Worm (Caenorhabditis elegans) whole organism, early embryonic: ENCODE measurements around the gene F18C5.9.

Experiments
- B0310.2 ChIP-seq: sonication (generic microtip); optimal IDR thresholded peaks from 2 replicates; lab custom pipeline; 2016; ENCODE audit warnings: mild to moderate bottlenecking, missing genetic modification characterization, missing compliant biosample characterization
- F13C5.2 ChIP-seq: sonication (generic microtip); optimal IDR thresholded peaks from 2 replicates; lab custom pipeline; 2017; ENCODE audit warnings: mild to moderate bottlenecking, missing genetic modification characterization, inconsistent platforms, missing compliant biosample characterization
- aly-1 ChIP-seq: sonication (generic microtip); optimal IDR thresholded peaks from 2 replicates; lab custom pipeline; 2016; ENCODE audit warnings: missing genetic modification characterization, missing compliant biosample characterization
- ama-1 ChIP-seq: fragments of 150-350 bp; optimal IDR thresholded peaks from 2 replicates; lab custom pipeline; 2014
- ceh-13 ChIP-seq: fragments of 200-800 bp; sonication (Bioruptor generic); optimal IDR thresholded peaks from 2 replicates; lab custom pipeline; 2018; ENCODE audit warnings: mild to moderate bottlenecking, missing genetic modification characterization, missing compliant biosample characterization
- ceh-36 ChIP-seq: sonication (generic microtip); optimal IDR thresholded peaks from 2 replicates; lab custom pipeline; 2016; ENCODE audit warnings: missing genetic modification characterization, inconsistent platforms, missing compliant biosample characterization
- ets-7 ChIP-seq: sonication (generic microtip); optimal IDR thresholded peaks from 2 replicates; lab custom pipeline; 2016; ENCODE audit warnings: missing genotype, missing genetic modification characterization, missing compliant biosample characterization
- flt-1 ChIP-seq: fragments of 200-800 bp; sonication (Bioruptor generic); IDR thresholded peaks from 2 replicates; pipeline ENCODE4 v1.3.6; 2022; ENCODE audit warnings: missing genetic modification characterization, missing compliant biosample characterization
- hmbx-1 ChIP-seq: sonication (generic microtip); optimal IDR thresholded peaks from 2 replicates; lab custom pipeline; 2016; ENCODE audit warnings: mild to moderate bottlenecking, missing genetic modification characterization, missing compliant biosample characterization
- hmg-4 ChIP-seq: fragments of 200-800 bp; sonication (Bioruptor generic); optimal IDR thresholded peaks from 2 replicates; lab custom pipeline; 2018; ENCODE audit warnings: mild to moderate bottlenecking, missing genetic modification characterization, missing compliant biosample characterization
- hnd-1 ChIP-seq: sonication (generic microtip); optimal IDR thresholded peaks from 2 replicates; lab custom pipeline; 2016; ENCODE audit warnings: missing genetic modification characterization, missing compliant biosample characterization
- pes-1 ChIP-seq: fragments of 200-800 bp; sonication (Bioruptor generic); IDR thresholded peaks from 2 replicates; pipeline ENCODE4 v1.3.6; 2022; ENCODE audit warnings: missing genetic modification reagents, missing genetic modification characterization, missing compliant biosample characterization
- scrt-1 ChIP-seq: fragments of 200-800 bp; sonication (Bioruptor generic); IDR thresholded peaks from 2 replicates; pipeline ENCODE4 v1.3.6; 2022; ENCODE audit warnings: missing genetic modification characterization, missing compliant biosample characterization
- sea-1 ChIP-seq: fragments of 200-800 bp; sonication (Bioruptor generic); conservative IDR thresholded peaks from 2 replicates; pipeline ENCODE4 v1.3.6; 2022; ENCODE audit warnings: missing genetic modification characterization, missing compliant biosample characterization
- tbx-11 ChIP-seq: fragments of 200-800 bp; sonication (Bioruptor generic); IDR thresholded peaks from 2 replicates; pipeline ENCODE4 v1.3.6; 2022; ENCODE audit warnings: missing genetic modification characterization, missing compliant biosample characterization
- tbx-37 ChIP-seq: fragments of 200-800 bp; sonication (Bioruptor generic); conservative IDR thresholded peaks from 2 replicates; pipeline ENCODE4 v1.3.6; 2022; ENCODE audit warnings: missing genetic modification reagents, missing genetic modification characterization, missing compliant biosample characterization
- tra-4 ChIP-seq: sonication (generic microtip); optimal IDR thresholded peaks from 2 replicates; lab custom pipeline; 2017; ENCODE audit warnings: missing genetic modification characterization, missing compliant biosample characterization

The F18C5.9 gene

DNA sequence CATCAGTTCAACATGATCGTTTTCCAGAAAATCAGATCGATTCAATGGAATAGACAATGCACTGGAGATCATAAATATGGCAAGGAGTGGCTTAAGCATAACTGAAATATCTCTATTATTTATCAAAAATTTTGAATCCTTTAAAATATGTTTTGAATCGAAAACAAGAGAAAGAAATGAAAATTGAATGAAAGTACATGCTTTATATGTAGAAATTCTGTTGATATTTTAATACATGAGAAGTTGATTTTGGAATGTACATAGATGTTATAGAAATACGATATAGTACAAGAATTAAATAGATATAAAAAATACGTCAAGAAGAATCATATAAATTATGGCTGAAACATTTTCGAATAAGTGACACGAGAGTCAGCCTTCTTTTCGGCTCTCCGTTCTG, 25.3 kb downstream of the F18C5.9 start, which contains the start of gene C56C10.9:
TSS of gene C56C10.9 (minus strand) at position 101 of the 400 bp plus-strand sequence.
- TF ChIP-seq hmg-4 (GFP tag; lab: Kevin White, UChicago) (no peak), scrt-1 (GFP tag; lab: Robert Waterston, UW) (no peak)

DNA sequence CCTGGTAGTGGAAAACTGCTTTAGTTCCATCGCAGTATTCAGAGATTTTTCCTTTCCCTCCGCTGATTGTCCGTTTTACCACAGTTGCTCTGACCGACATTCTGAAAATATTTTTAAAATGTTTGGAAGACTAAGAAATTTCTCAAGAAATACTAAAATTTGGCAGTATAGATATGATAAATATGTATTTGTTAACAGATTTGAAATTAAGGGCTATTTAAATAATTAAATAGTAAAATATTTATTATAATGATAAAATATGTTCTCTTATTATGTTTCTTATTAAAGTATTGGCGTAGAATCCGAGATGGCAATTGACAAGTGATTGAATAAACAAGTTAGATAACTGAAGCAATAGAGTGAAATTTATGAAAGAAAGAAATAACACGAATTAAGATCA, 27.2 kb downstream of the F18C5.9 start, which contains the start of gene aipr-1:
TSS of gene aipr-1 (minus strand) at position 101 of the 400 bp plus-strand sequence.
- TF ChIP-seq flt-1 (GFP tag; lab: Robert Waterston, UW): no peak
- TF ChIP-seq sea-1 (GFP tag; lab: Robert Waterston, UW): no peak

DNA sequence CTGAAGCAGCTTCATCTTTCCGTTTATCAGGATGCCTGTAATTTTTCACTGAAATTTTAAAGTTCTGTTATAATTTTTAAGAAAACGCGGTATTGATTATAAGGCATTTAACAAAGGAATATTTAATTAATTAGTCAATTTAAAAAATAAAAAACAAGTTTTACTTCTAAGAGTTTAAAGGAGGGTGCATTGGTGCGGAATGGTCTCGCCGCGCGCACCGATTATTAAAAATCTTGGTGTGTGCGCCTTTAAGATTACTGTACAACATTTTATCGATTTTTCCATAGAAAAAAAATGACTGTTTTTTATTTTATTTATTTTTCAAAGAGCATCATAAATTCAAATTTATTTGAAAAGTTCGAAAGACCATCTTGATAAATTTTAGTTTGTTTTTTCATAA, 30.6 kb downstream of the F18C5.9 start:
- TF ChIP-seq flt-1 (GFP tag; lab: Robert Waterston, UW) (no peak), ama-1 (no peak), ets-7 (tag; lab: Kevin White, UChicago) (no peak), ceh-36 (tag; lab: Kevin White, UChicago) (no peak), ceh-13 (GFP tag; lab: Kevin White, UChicago) (no peak), B0310.2 (no peak), F13C5.2 (tag; lab: Kevin White, UChicago) (no peak), scrt-1 (GFP tag; lab: Robert Waterston, UW) (no peak), hmbx-1 (tag; lab: Kevin White, UChicago) (no peak), pes-1 (GFP tag; lab: Robert Waterston, UW) (no peak), sea-1 (GFP tag; lab: Robert Waterston, UW) (no peak), hmg-4 (GFP tag; lab: Kevin White, UChicago) (no peak)

DNA sequence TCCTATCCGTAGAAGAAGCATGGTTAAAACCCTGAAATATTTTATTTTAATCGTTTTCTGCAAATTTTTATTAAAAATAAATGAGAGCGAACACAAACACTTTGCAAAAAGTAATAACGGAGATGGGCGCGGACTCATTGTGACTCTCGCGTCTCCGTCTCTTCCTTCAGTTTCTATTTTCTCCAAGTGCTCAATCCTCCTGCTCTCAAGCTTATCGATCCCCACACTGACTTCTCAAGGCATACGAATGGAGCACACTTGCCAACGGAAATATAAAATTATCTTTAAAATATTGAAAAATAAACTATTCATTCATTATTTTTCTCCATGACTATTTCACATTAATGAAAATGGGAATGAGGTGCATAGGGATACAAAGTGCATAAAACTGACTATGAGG, 31.1 kb downstream of the F18C5.9 start, which contains the start of gene dnj-8:
TSS of gene dnj-8 (minus strand) at position 31 of the 400 bp plus-strand sequence.
- TF ChIP-seq B0310.2 (no peak), hmbx-1 (tag; lab: Kevin White, UChicago) (no peak), ceh-13 (GFP tag; lab: Kevin White, UChicago) (no peak), scrt-1 (GFP tag; lab: Robert Waterston, UW) (no peak), tra-4 (tag; lab: Kevin White, UChicago) (no peak)

DNA sequence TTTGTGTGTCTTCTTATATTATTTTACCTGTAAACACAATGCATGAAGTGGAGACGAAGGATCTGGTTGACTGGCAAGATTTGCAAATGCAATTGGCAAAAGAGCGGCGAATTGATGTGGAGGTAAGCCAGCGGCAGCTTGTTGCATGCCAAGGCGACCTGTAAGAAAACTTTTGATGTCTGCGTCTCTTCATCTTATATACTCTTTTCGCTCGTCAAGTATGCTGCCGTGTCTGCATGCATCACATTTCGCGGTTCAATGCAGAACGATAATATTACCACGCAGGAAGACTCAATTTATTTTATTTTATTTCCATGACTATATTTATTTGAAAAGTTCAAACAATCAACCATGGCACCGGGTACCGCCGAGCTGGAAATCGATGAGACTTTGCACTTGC, 34.0 kb downstream of the F18C5.9 start, which contains the start of gene vps-33.2:
TSS of gene vps-33.2 (plus strand) at position 244 of the 400 bp plus-strand sequence.
- no peak for TF ChIP-seq ets-7 (tag; lab: Kevin White, UChicago)
- no peak for TF ChIP-seq ama-1

DNA sequence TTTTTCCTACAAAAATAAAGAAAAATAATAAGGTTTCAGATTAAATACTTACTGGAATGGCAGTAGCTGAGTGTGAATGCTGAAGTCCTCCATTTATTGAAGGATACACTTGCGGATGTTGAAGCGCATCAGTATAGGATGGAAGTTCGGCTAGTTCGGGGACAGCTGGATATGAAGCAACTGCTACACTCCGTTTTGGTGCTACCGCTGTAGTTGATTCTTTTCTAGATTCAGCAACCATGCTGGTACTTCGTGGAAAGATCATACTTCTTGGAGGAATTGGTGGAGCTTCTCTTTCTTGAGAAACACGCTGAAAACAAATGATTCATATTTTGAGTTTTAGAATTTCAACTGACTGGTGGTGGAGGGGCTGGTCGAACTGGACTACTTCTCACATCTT, 41.7 kb downstream of the F18C5.9 start:
- TF ChIP-seq pes-1 (GFP tag; lab: Robert Waterston, UW) (no peak), tbx-37 (GFP tag; lab: Robert Waterston, UW) (no peak), ceh-13 (GFP tag; lab: Kevin White, UChicago) (no peak), ama-1 (no peak), ets-7 (tag; lab: Kevin White, UChicago) (no peak), tra-4 (tag; lab: Kevin White, UChicago) (no peak), hmg-4 (GFP tag; lab: Kevin White, UChicago) (no peak), scrt-1 (GFP tag; lab: Robert Waterston, UW) (no peak), aly-1 (tag; lab: Kevin White, UChicago) (no peak), tbx-11 (no peak), hnd-1 (no peak), sea-1 (GFP tag; lab: Robert Waterston, UW) (no peak), ceh-36 (tag; lab: Kevin White, UChicago) (no peak), hmbx-1 (tag; lab: Kevin White, UChicago) (no peak), flt-1 (GFP tag; lab: Robert Waterston, UW) (no peak), B0310.2 (no peak)

DNA sequence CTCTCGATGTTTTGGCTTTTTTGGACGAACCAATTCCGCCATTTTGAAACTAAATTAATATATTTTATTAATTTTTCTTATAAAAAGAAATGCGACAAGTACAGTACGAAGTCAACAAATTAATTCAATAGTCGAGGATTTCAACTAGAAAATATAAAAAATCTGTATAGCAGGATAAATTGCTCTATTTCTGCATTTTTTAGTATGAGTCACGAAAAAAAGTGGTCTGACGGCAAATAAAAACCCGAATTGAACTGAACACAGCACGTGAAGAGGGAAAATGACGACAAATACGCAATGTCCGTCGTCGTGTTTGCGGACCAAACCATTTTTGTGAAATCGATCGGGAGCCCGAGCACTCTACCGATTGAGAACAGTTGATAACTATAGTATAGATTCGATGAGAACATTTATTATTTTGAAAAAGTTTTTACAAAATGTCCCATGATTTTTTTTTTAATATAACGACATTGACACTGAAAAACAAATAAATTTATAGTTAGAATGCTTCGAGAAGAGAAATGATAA, 42.4 kb downstream of the F18C5.9 start, which contains the start of gene epg-5:
TSS of gene epg-5 (minus strand) at position 51 of the 528 bp plus-strand sequence.
- TF ChIP-seq ceh-36 (tag; lab: Kevin White, UChicago) (no peak), B0310.2 (no peak), hmbx-1 (tag; lab: Kevin White, UChicago) (no peak), ets-7 (tag; lab: Kevin White, UChicago) (no peak), hnd-1 (no peak), hmg-4 (GFP tag; lab: Kevin White, UChicago) (no peak), aly-1 (tag; lab: Kevin White, UChicago) (no peak)

DNA sequence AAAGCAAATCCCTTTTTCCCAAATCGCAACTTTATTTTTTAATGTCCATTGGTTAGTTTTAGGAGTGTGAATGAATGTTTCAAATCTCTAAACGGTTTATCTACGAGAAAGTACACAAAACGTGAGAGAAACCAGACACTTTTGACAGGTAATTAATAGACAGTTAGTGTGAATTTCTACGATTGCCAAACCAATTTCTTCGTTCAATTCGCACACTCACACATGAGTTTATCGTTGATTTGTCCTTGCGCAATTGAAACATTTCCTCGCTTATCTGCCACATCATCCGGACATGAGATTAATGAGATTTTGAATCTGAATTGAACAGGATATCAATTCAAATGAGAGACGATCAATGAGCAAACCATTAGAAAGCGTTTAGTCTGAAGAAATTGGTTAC, 43.3 kb downstream of the F18C5.9 start:
- TF ChIP-seq B0310.2 (no peak), sea-1 (GFP tag; lab: Robert Waterston, UW) (no peak), ceh-13 (GFP tag; lab: Kevin White, UChicago) (no peak), hmbx-1 (tag; lab: Kevin White, UChicago) (no peak), pes-1 (GFP tag; lab: Robert Waterston, UW) (no peak), ceh-36 (tag; lab: Kevin White, UChicago) (no peak)

DNA sequence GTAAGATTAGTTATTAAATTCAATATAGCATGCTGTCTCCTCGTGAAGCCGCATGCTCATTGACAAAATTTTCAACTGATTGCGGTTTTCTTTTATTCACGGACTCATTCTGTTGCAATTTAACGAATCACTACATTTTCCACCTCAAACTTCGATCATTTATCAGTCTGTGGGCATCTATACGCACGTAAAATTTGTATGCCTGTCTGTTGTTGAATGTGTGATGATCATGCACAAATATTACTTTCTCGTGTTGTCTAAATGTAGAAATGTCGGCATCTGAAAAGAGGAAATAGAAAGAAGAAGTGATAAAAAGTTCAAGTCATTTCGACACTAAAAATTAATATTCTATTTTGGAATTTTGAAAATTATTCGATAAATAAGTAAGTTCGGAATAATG, 45.6 kb downstream of the F18C5.9 start:
- TF ChIP-seq scrt-1 (GFP tag; lab: Robert Waterston, UW): no peak
- TF ChIP-seq B0310.2: no peak
- TF ChIP-seq hmbx-1 (tag; lab: Kevin White, UChicago): no peak
- TF ChIP-seq flt-1 (GFP tag; lab: Robert Waterston, UW): no peak
- TF ChIP-seq ama-1: no peak
- no peak for TF ChIP-seq hnd-1
- no peak for TF ChIP-seq ceh-13 (GFP tag; lab: Kevin White, UChicago)
